Worm (Caenorhabditis elegans) whole organism, midembryonic: ENCODE results near the gene E04F6.4.

Source experiments
- T22C8.4 ChIP-seq: fragments of 200-800 bp; sonication (Bioruptor generic); IDR thresholded peaks from 2 replicates; pipeline ENCODE4 v1.3.6; 2022; ENCODE audit warnings: missing genetic modification characterization, missing compliant biosample characterization
- cog-1 ChIP-seq: sonication (generic microtip); optimal IDR thresholded peaks from 2 replicates; lab custom pipeline; 2016; ENCODE audit warnings: missing genetic modification characterization, missing compliant biosample characterization
- flt-1 ChIP-seq: fragments of 200-800 bp; sonication (Bioruptor generic); IDR thresholded peaks from 2 replicates; pipeline ENCODE4 v1.3.6; 2022; ENCODE audit warnings: missing genetic modification characterization, missing compliant biosample characterization
- klf-2 ChIP-seq: fragments of 200-800 bp; sonication (Bioruptor generic); conservative IDR thresholded peaks from 2 replicates; pipeline ENCODE4 v1.3.6; 2022; ENCODE audit warnings: missing genetic modification reagents, missing genetic modification characterization, missing compliant biosample characterization
- med-1 ChIP-seq: sonication (generic microtip); optimal IDR thresholded peaks from 2 replicates; lab custom pipeline; 2017; ENCODE audit warnings: missing genetic modification characterization, mild to moderate bottlenecking, missing compliant biosample characterization, antibody characterized with exemption, missing genetic modification reagents; ENCODE audit not compliant: insufficient read depth
- ref-1 ChIP-seq: fragments of 200-800 bp; sonication (Bioruptor generic); conservative IDR thresholded peaks from 2 replicates; pipeline ENCODE4 v1.3.6; 2022; ENCODE audit warnings: missing genetic modification reagents, missing genetic modification characterization, missing compliant biosample characterization
- tab-1 ChIP-seq: fragments of 200-800 bp; sonication (Bioruptor generic); IDR thresholded peaks from 2 replicates; pipeline ENCODE4 v1.3.6; 2022; ENCODE audit warnings: missing genetic modification characterization, missing compliant biosample characterization
- ztf-23 ChIP-seq: fragments of 200-800 bp; sonication (Bioruptor generic); IDR thresholded peaks from 2 replicates; pipeline ENCODE4 v1.3.6; 2022; ENCODE audit warnings: missing genetic modification reagents, missing genetic modification characterization, missing compliant biosample characterization
- ztf-29 ChIP-seq: fragments of 200-800 bp; sonication (Bioruptor generic); IDR thresholded peaks from 2 replicates; pipeline ENCODE4 v1.3.6; 2022; ENCODE audit warnings: missing genetic modification reagents, missing genetic modification characterization, missing compliant biosample characterization

Gene E04F6.4

DNA sequence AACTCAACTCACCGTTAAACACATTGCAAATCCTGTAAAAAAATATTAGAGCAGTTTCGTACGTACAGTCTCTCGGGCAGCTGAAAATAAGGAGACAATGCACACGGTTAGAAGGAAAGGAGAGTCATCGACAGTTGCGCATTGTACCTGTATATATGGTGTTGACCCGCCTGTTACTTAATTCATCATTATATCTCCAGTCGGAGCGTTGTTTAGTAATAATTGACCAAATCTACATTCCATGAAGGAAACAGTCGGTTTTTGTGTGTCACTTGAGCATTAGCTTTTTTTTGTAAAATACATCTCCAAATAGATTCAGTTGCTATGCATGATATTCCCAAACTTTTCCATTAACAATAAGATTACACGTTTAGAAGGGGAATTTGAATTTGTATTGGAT lies 27.7 kb upstream of the E04F6.4 start, which contains the start of gene C27H5.12:
Gene C27H5.12, minus strand, starts transcription at position 101 of the 400 bp plus-strand sequence.
- TF ChIP-seq ztf-29 (GFP tag; lab: Robert Waterston, UW) (no peak), T22C8.4 (GFP tag; lab: Robert Waterston, UW) (no peak), med-1 (GFP tag; lab: Kevin White, UChicago) (no peak), flt-1 (no peak), klf-2 (GFP tag; lab: Robert Waterston, UW) (no peak), cog-1 (no peak), tab-1 (no peak), ztf-23 (GFP tag; lab: Robert Waterston, UW) (no peak), ref-1 (GFP tag; lab: Robert Waterston, UW) (no peak)

- no peak for TF ChIP-seq ztf-23 (GFP tag; lab: Robert Waterston, UW)
- TF ChIP-seq klf-2 (GFP tag; lab: Robert Waterston, UW), result no peak
- TF ChIP-seq cog-1, result no peak
- no peak for TF ChIP-seq med-1 (GFP tag; lab: Kevin White, UChicago)
- TF ChIP-seq ref-1 (GFP tag; lab: Robert Waterston, UW), result no peak
- no peak for TF ChIP-seq tab-1
- TF ChIP-seq T22C8.4 (GFP tag; lab: Robert Waterston, UW), result no peak
- TF ChIP-seq ztf-29 (GFP tag; lab: Robert Waterston, UW), result no peak
- TF ChIP-seq flt-1, result no peak
These were observed 23.5 kb upstream of the E04F6.4 start, which contains the start of gene mfsd-13.2 for ce11 chrII:7165749-7166148. Gene mfsd-13.2, minus strand, starts transcription at chrII:7165849.

- TF ChIP-seq T22C8.4 (GFP tag; lab: Robert Waterston, UW) (no peak), med-1 (GFP tag; lab: Kevin White, UChicago) (no peak), flt-1 (no peak), ztf-29 (GFP tag; lab: Robert Waterston, UW) (no peak), tab-1 (no peak), ztf-23 (GFP tag; lab: Robert Waterston, UW) (no peak), ref-1 (GFP tag; lab: Robert Waterston, UW) (no peak), cog-1 (no peak)
These were observed 22.5 kb upstream of the E04F6.4 start for ce11 chrII:7166768-7167167.

DNA sequence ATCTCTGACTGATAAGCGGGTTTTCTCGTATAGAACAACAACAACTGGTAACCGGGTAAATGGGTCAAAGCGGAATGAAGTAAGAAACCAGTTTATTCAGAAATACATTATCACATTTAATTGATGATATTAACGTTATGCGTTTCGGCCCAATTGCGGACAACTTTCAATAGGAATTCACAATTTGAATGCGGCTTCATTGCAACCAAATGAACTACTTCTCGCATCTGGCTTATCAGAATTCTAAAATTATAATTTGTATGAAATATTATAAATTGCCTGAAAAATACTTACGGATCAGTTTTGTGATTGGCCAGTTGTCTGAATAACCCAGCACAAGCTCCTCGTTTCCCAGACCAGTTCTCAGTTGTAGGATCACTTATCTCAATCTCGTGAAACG lies 20.5 kb upstream of the E04F6.4 start, which contains the start of gene col-36:
Gene col-36, minus strand, starts transcription at position 101 of the 400 bp plus-strand sequence.
- TF ChIP-seq flt-1 (no peak), T22C8.4 (GFP tag; lab: Robert Waterston, UW) (no peak), ztf-29 (GFP tag; lab: Robert Waterston, UW) (no peak), klf-2 (GFP tag; lab: Robert Waterston, UW) (no peak), ztf-23 (GFP tag; lab: Robert Waterston, UW) (no peak), ref-1 (GFP tag; lab: Robert Waterston, UW) (no peak), cog-1 (no peak), tab-1 (no peak), med-1 (GFP tag; lab: Kevin White, UChicago) (no peak)

- TF ChIP-seq ztf-29 (GFP tag; lab: Robert Waterston, UW), result no peak
- TF ChIP-seq cog-1, result no peak
- no peak for TF ChIP-seq ref-1 (GFP tag; lab: Robert Waterston, UW)
- no peak for TF ChIP-seq tab-1
- no peak for TF ChIP-seq ztf-23 (GFP tag; lab: Robert Waterston, UW)
- no peak for TF ChIP-seq T22C8.4 (GFP tag; lab: Robert Waterston, UW)
- TF ChIP-seq klf-2 (GFP tag; lab: Robert Waterston, UW), result no peak
- no peak for TF ChIP-seq flt-1
- TF ChIP-seq med-1 (GFP tag; lab: Kevin White, UChicago), result no peak
These were observed 17.8 kb upstream of the E04F6.4 start, which contains the start of gene dyf-13 for ce11 chrII:7171305-7171998. Gene dyf-13, minus strand, starts transcription at chrII:7171355.

ce11 chrII:7174843-7175242 lies 14.4 kb upstream of the E04F6.4 start, which contains the start of gene glc-4:
Gene glc-4, minus strand, starts transcription at chrII:7174943.
- no peak for TF ChIP-seq med-1 (GFP tag; lab: Kevin White, UChicago)
- TF ChIP-seq T22C8.4 (GFP tag; lab: Robert Waterston, UW), result no peak
- TF ChIP-seq ref-1 (GFP tag; lab: Robert Waterston, UW), result no peak
- no peak for TF ChIP-seq klf-2 (GFP tag; lab: Robert Waterston, UW)
- TF ChIP-seq cog-1, result no peak
- no peak for TF ChIP-seq ztf-29 (GFP tag; lab: Robert Waterston, UW)
- no peak for TF ChIP-seq flt-1
- TF ChIP-seq ztf-23 (GFP tag; lab: Robert Waterston, UW), result no peak
- no peak for TF ChIP-seq tab-1

- TF ChIP-seq ztf-23 (GFP tag; lab: Robert Waterston, UW) (no peak), med-1 (GFP tag; lab: Kevin White, UChicago) (no peak), ztf-29 (GFP tag; lab: Robert Waterston, UW) (no peak), ref-1 (GFP tag; lab: Robert Waterston, UW) (no peak), flt-1 (no peak), tab-1 (no peak), T22C8.4 (GFP tag; lab: Robert Waterston, UW) (no peak), cog-1 (no peak), klf-2 (GFP tag; lab: Robert Waterston, UW) (no peak)
These were observed 13.1 kb upstream of the E04F6.4 start for ce11 chrII:7176108-7176507.

ce11 chrII:7182630-7183029 lies 6.6 kb upstream of the E04F6.4 start:
- TF ChIP-seq cog-1 (no peak), ztf-23 (GFP tag; lab: Robert Waterston, UW) (no peak), ref-1 (GFP tag; lab: Robert Waterston, UW) (no peak), klf-2 (GFP tag; lab: Robert Waterston, UW) (no peak), med-1 (GFP tag; lab: Kevin White, UChicago) (no peak), flt-1 (no peak), ztf-29 (GFP tag; lab: Robert Waterston, UW) (no peak), tab-1 (no peak), T22C8.4 (GFP tag; lab: Robert Waterston, UW) (no peak)
